Fruit fly (Drosophila melanogaster) whole organism, wandering third instar larva: ENCODE measurements around the gene CG7379.

ENCODE experiments used
- Abd-B ChIP-seq: fragments of >200 bp; optimal IDR thresholded peaks from 2 replicates; lab custom pipeline; 2017; ENCODE audit warnings: missing biosample characterization, missing genetic modification characterization
- CG32264 ChIP-seq: fragments of 200-800 bp; sonication (Bioruptor generic); optimal IDR thresholded peaks from 2 replicates; lab custom pipeline; 2016; ENCODE audit warnings: missing biosample characterization, missing genetic modification characterization
- CG9705 ChIP-seq: fragments of 200-800 bp; sonication (Bioruptor generic); optimal IDR thresholded peaks from 2 replicates; lab custom pipeline; 2018; ENCODE audit warnings: missing biosample characterization, mild to moderate bottlenecking, missing genetic modification characterization
- CrebA ChIP-seq: fragments of 200-800 bp; sonication (Bioruptor generic); optimal IDR thresholded peaks from 2 replicates; lab custom pipeline; 2016; ENCODE audit warnings: missing biosample characterization, mild to moderate bottlenecking, missing genetic modification characterization, borderline replicate concordance
- Dfd ChIP-seq: fragments of >200 bp; optimal IDR thresholded peaks from 2 replicates; lab custom pipeline; 2017; ENCODE audit warnings: missing biosample characterization, missing genetic modification characterization
- Dif ChIP-seq: fragments of 200-275, 200-300 bp; sonication (Bioruptor generic); optimal IDR thresholded peaks from 2 replicates; lab custom pipeline; 2018; ENCODE audit warnings: missing biosample characterization, missing genetic modification characterization; ENCODE audit not compliant: partially characterized antibody
- GATAd ChIP-seq: sonication (Bioruptor generic); optimal IDR thresholded peaks from 2 replicates; lab custom pipeline; 2016; ENCODE audit warnings: missing biosample characterization, missing genetic modification characterization
- HLH106 ChIP-seq: fragments of 200-800 bp; optimal IDR thresholded peaks from 3 replicates; lab custom pipeline; 2019; ENCODE audit warnings: missing biosample characterization, mild to moderate bottlenecking, missing genetic modification characterization, moderate library complexity
- Hnf4 ChIP-seq: fragments of 200-800 bp; sonication (Bioruptor generic); optimal IDR thresholded peaks from 2 replicates; lab custom pipeline; 2016; ENCODE audit warnings: missing biosample characterization, mild to moderate bottlenecking, missing genetic modification characterization
- Hr78 ChIP-seq: fragments of >200 bp; optimal IDR thresholded peaks from 2 replicates; lab custom pipeline; 2017; ENCODE audit warnings: missing biosample characterization, missing genetic modification characterization
- Hr83 ChIP-seq: fragments of 200-300 bp; sonication (Bioruptor generic); optimal IDR thresholded peaks from 2 replicates; lab custom pipeline; 2016; ENCODE audit warnings: missing biosample characterization, mild to moderate bottlenecking, missing genetic modification characterization, moderate library complexity; ENCODE audit not compliant: poor library complexity, severe bottlenecking
- Jra ChIP-seq: sonication (Bioruptor generic); optimal IDR thresholded peaks from 2 replicates; lab custom pipeline; 2016; ENCODE audit warnings: missing biosample characterization, missing genetic modification characterization
- Mio ChIP-seq: sonication (Bioruptor generic); optimal IDR thresholded peaks from 2 replicates; lab custom pipeline; 2016; ENCODE audit warnings: missing biosample characterization, missing genetic modification characterization
- Myc ChIP-seq: fragments of >200 bp; optimal IDR thresholded peaks from 2 replicates; lab custom pipeline; 2017
- N ChIP-seq: fragments of >200 bp; optimal IDR thresholded peaks from 2 replicates; lab custom pipeline; 2018; ENCODE audit warnings: missing biosample characterization, missing external identifiers, missing genetic modification characterization
- OdsH ChIP-seq: fragments of 200-800 bp; sonication (Bioruptor generic); optimal IDR thresholded peaks from 2 replicates; lab custom pipeline; 2016; ENCODE audit warnings: missing biosample characterization, mild to moderate bottlenecking, missing genetic modification characterization
- Rel ChIP-seq, 2 experiments: fragments of 200-800 bp; sonication (Bioruptor generic) in 1 of 2; optimal IDR thresholded peaks; 2 replicates in 1 of 2; 3 replicates in 1 of 2; lab custom pipeline; 2016 to 2019; ENCODE audit warnings: mild to moderate bottlenecking in 2 of 2, missing biosample characterization in 2 of 2, missing genetic modification characterization in 2 of 2, moderate library complexity in 1 of 2
- Sp1 ChIP-seq: fragments of 200-800 bp; sonication (Bioruptor generic); optimal IDR thresholded peaks from 3 replicates; lab custom pipeline; 2019; ENCODE audit warnings: missing biosample characterization, mild to moderate bottlenecking, missing genetic modification characterization, moderate library complexity
- Vsx2 ChIP-seq: fragments of 200-300, 225-300 bp; sonication (Bioruptor generic); optimal IDR thresholded peaks from 2 replicates; lab custom pipeline; 2018; ENCODE audit warnings: missing biosample characterization, missing genetic modification characterization; ENCODE audit not compliant: partially characterized antibody
- br ChIP-seq: fragments of 200-800 bp; sonication (Bioruptor generic); optimal IDR thresholded peaks from 2 replicates; lab custom pipeline; 2016; ENCODE audit warnings: missing biosample characterization, missing genetic modification characterization
- brk ChIP-seq: fragments of 200-800 bp; sonication (Bioruptor generic); optimal IDR thresholded peaks from 2 replicates; lab custom pipeline; 2016; ENCODE audit warnings: missing biosample characterization, mild to moderate bottlenecking, missing genetic modification characterization
- dl ChIP-seq, 2 experiments: fragments of 175-275, 200-275 bp in 1 of 2; fragments of 200-275 bp in 1 of 2; sonication (Bioruptor generic); optimal IDR thresholded peaks; lab custom pipeline; 2018; ENCODE audit warnings: mild to moderate bottlenecking in 2 of 2, missing biosample characterization in 2 of 2, missing genetic modification characterization in 2 of 2, moderate library complexity in 2 of 2; ENCODE audit not compliant: partially characterized antibody in 2 of 2, insufficient read depth in 1 of 2
- dmrt93B ChIP-seq: fragments of 200-800 bp; sonication (Bioruptor generic); optimal IDR thresholded peaks from 2 replicates; lab custom pipeline; 2018; ENCODE audit warnings: missing biosample characterization, mild to moderate bottlenecking, missing genetic modification characterization
- dsf ChIP-seq: sonication (Bioruptor generic); optimal IDR thresholded peaks from 2 replicates; lab custom pipeline; 2016; ENCODE audit warnings: missing biosample characterization, missing genetic modification characterization, borderline replicate concordance
- ey ChIP-seq: fragments of 200-800 bp; sonication (Bioruptor generic); optimal IDR thresholded peaks from 2 replicates; lab custom pipeline; 2016; ENCODE audit warnings: missing biosample characterization, missing genetic modification characterization
- foxo ChIP-seq, 2 experiments: fragments of 200-800 bp; sonication (Bioruptor generic); optimal IDR thresholded peaks; 2 replicates in 1 of 2; 3 replicates in 1 of 2; lab custom pipeline; 2016 to 2017; ENCODE audit warnings: missing biosample characterization in 2 of 2, missing genetic modification characterization in 2 of 2
- fru ChIP-seq: fragments of 200-800 bp; sonication (Bioruptor generic); optimal IDR thresholded peaks from 3 replicates; lab custom pipeline; 2016; ENCODE audit warnings: missing biosample characterization, mild to moderate bottlenecking, missing genetic modification characterization
- h ChIP-seq: fragments of 200-800 bp; sonication (Bioruptor generic); optimal IDR thresholded peaks from 3 replicates; lab custom pipeline; 2016; ENCODE audit warnings: missing biosample characterization, mild to moderate bottlenecking, missing genetic modification characterization
- jim ChIP-seq: fragments of 175-275, 200-325 bp; sonication (Bioruptor generic); optimal IDR thresholded peaks from 2 replicates; lab custom pipeline; 2016; ENCODE audit warnings: missing biosample characterization, mild to moderate bottlenecking, missing genetic modification characterization
- lola ChIP-seq: fragments of >200 bp; optimal IDR thresholded peaks from 2 replicates; lab custom pipeline; 2017; ENCODE audit warnings: missing biosample characterization, missing genetic modification characterization
- pan ChIP-seq: fragments of >200 bp; optimal IDR thresholded peaks from 2 replicates; lab custom pipeline; 2017
- psq ChIP-seq: fragments of 200-800 bp; sonication (Bioruptor generic); optimal IDR thresholded peaks from 3 replicates; lab custom pipeline; 2017; ENCODE audit warnings: missing biosample characterization, mild to moderate bottlenecking, missing genetic modification characterization, moderate library complexity
- rgr ChIP-seq: fragments of 200-800 bp; sonication (Bioruptor generic); optimal IDR thresholded peaks from 3 replicates; lab custom pipeline; 2016; ENCODE audit warnings: missing biosample characterization, mild to moderate bottlenecking, missing genetic modification characterization
- sage ChIP-seq: fragments of 200-800 bp; sonication (Bioruptor generic); optimal IDR thresholded peaks from 2 replicates; lab custom pipeline; 2016; ENCODE audit warnings: missing biosample characterization, mild to moderate bottlenecking, missing genetic modification characterization
- sv ChIP-seq: fragments of 200-800 bp; sonication (Bioruptor generic); optimal IDR thresholded peaks from 3 replicates; lab custom pipeline; 2016; ENCODE audit warnings: missing biosample characterization, missing genetic modification characterization
- tai ChIP-seq: sonication (Bioruptor generic); optimal IDR thresholded peaks from 2 replicates; lab custom pipeline; 2016; ENCODE audit warnings: missing biosample characterization, missing genetic modification characterization
- usp ChIP-seq: fragments of >200 bp; optimal IDR thresholded peaks from 2 replicates; lab custom pipeline; 2017; ENCODE audit warnings: missing biosample characterization, missing genetic modification characterization
- woc ChIP-seq: sonication (Bioruptor generic); optimal IDR thresholded peaks from 2 replicates; lab custom pipeline; 2016; ENCODE audit warnings: missing biosample characterization, mild to moderate bottlenecking, missing genetic modification characterization

Gene CG7379

DNA sequence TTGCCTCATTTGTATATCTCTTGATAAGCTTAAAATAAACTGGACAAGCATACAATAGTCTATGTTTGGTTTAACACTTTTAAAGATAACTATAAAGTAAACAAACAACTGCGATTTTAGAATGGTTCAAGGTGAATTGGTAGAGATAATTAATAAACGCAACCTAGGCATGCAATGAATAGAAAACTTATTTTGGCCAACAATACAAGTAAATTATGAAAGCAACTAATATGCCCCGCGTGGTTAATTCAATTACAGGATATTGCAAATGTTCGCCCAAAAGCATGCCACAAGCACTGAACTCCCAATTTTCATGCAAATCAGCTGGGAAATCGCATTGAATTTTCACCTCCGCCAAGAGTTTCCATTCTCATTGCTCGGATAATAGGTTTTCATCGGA is 13.9 kb downstream of the CG7379 start:
- TF ChIP-seq ey (GFP tag; lab: Kevin White, UChicago): no peak
- TF ChIP-seq Jra (GFP tag; lab: Kevin White, UChicago): no peak
- TF ChIP-seq HLH106: no peak

DNA sequence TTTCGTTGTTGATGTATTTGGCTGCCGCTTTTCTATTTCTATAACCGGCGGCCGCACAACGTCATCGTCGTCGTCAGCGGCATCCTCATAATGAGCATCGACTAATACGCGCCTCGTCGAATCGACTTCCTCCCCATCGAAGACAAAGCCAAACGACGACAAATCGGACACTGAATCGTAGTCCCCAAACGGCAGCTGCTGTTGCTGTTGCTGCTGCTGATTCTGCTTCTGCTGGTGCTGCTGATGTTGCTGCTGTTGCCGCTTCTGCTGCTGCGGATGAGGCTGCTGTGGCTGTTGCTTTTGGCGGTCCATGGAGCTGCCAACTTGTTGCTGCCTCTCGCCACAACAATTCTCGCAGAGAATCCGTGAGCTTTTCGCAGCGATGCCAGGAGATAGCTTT is 15.0 kb downstream of the CG7379 start:
- TF ChIP-seq Sp1 (GFP tag; lab: Kevin White, UChicago) (no peak), Dfd (GFP tag; lab: Kevin White, UChicago) (peak; percentile 4)

DNA sequence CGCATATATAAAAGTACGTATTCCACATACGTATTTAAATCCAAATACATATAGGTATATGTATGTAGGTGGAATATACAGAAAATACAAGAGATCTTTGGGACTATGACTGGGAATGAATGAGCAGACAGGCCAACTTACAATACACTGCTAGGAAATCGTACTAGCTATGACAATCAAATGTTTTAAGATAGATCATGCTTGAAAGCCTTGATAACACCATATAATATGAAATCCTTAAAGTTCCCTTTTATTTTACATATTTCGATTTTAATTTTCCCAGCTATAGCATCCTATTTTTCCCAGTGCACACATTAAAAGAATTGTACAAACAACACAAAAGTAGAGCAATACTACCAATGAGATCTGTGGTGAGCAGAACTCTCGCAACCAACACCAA is 16.7 kb downstream of the CG7379 start:
- TF ChIP-seq sv (GFP tag; lab: Kevin White, UChicago) (peak; percentile 54), pan (lab: Kevin White, UChicago) (no peak), Vsx2 (GFP tag; lab: Kevin White, UChicago) (no peak), CG9705 (no peak), Myc (lab: Kevin White, UChicago) (no peak), foxo (GFP tag; optimal IDR thresholded peaks at IDR 0.05; lab: Kevin White, UChicago) (peak in 1 of 2 experiments; percentile 40), psq (GFP tag; lab: Kevin White, UChicago) (no peak), Hnf4 (GFP tag; lab: Kevin White, UChicago) (no peak), CG32264 (GFP tag; lab: Kevin White, UChicago) (no peak), Mio (no peak), brk (GFP tag; lab: Kevin White, UChicago) (no peak), Hr78 (GFP tag; lab: Kevin White, UChicago) (no peak), dsf (no peak), h (GFP tag; lab: Kevin White, UChicago) (peak; percentile 37), fru (GFP tag; lab: Kevin White, UChicago) (peak; percentile 31), dl (GFP tag; optimal IDR thresholded peaks at IDR 0.05; lab: Kevin White, UChicago; ENCODE audit: insufficient read depth in 1 of 2, partially characterized antibody in 2 of 2) (no peak), sage (GFP tag; lab: Kevin White, UChicago) (no peak), Jra (GFP tag; lab: Kevin White, UChicago) (no peak), Hr83 (GFP tag; lab: Kevin White, UChicago) (no peak), tai (GFP tag; lab: Kevin White, UChicago) (no peak), GATAd (GFP tag; lab: Kevin White, UChicago) (no peak), rgr (GFP tag; lab: Kevin White, UChicago) (peak; percentile 29), Abd-B (GFP tag; lab: Kevin White, UChicago) (no peak), OdsH (GFP tag; lab: Kevin White, UChicago) (no peak), usp (GFP tag; lab: Kevin White, UChicago) (no peak), woc (GFP tag; lab: Kevin White, UChicago) (no peak), br (GFP tag; lab: Kevin White, UChicago) (peak; percentile 22), dmrt93B (GFP tag; lab: Kevin White, UChicago) (no peak), CrebA (GFP tag; lab: Kevin White, UChicago) (no peak), HLH106 (peak; percentile 54), N (GFP tag; lab: Kevin White, UChicago) (no peak), Dfd (GFP tag; lab: Kevin White, UChicago) (no peak), jim (GFP tag; lab: Kevin White, UChicago) (no peak), ey (GFP tag; lab: Kevin White, UChicago) (peak; percentile 46), Dif (GFP tag; lab: Kevin White, UChicago) (no peak), Rel (GFP tag; optimal IDR thresholded peaks at IDR 0.05; lab: Kevin White, UChicago) (no peak), Rel (tag; optimal IDR thresholded peaks at IDR 0.05; lab: Kevin White, UChicago) (no peak), lola (GFP tag; lab: Kevin White, UChicago) (no peak)
